Worm (Caenorhabditis elegans) whole organism, L1 larva: ENCODE measurements around the gene srbc-8.

Experiments used
- C04F5.9 ChIP-seq: sonication (generic microtip); optimal IDR thresholded peaks from 2 replicates; lab custom pipeline; 2016; ENCODE audit warnings: missing genetic modification characterization, missing compliant biosample characterization
- C16A3.4 ChIP-seq: fragments of 150-350 bp; optimal IDR thresholded peaks from 2 replicates; lab custom pipeline; 2014; ENCODE audit warnings: missing biosample characterization, missing genetic modification characterization
- C34B4.2 ChIP-seq: sonication (generic microtip); optimal IDR thresholded peaks from 2 replicates; lab custom pipeline; 2017; ENCODE audit warnings: mild to moderate bottlenecking, missing genetic modification characterization, missing compliant biosample characterization
- F16B12.6 ChIP-seq: fragments of 150-350 bp; optimal IDR thresholded peaks from 2 replicates; lab custom pipeline; 2014; ENCODE audit warnings: missing biosample characterization, missing genetic modification characterization
- Y116A8C.19 ChIP-seq: sonication (generic microtip); optimal IDR thresholded peaks from 2 replicates; lab custom pipeline; 2016; ENCODE audit warnings: missing compliant biosample characterization, missing genetic modification characterization, borderline replicate concordance
- alr-1 ChIP-seq: fragments of 200-800 bp; sonication (Bioruptor generic); optimal IDR thresholded peaks from 2 replicates; lab custom pipeline; 2018; ENCODE audit warnings: borderline replicate concordance, mild to moderate bottlenecking, missing genetic modification characterization, missing compliant biosample characterization
- ama-1 ChIP-seq: fragments of 150-350 bp; optimal IDR thresholded peaks from 2 replicates; lab custom pipeline; 2014
- blmp-1 ChIP-seq: fragments of 150-350 bp; optimal IDR thresholded peaks from 2 replicates; lab custom pipeline; 2014; ENCODE audit warnings: missing biosample characterization, missing genetic modification characterization
- ceh-82 ChIP-seq, 3 experiments: fragments of 150-350 bp in 1 of 3; sonication (generic microtip) in 2 of 3; optimal IDR thresholded peaks; 2 replicates each; lab custom pipeline; 2014 to 2017; ENCODE audit warnings: missing biosample characterization in 3 of 3, missing genetic modification characterization in 3 of 3
- ces-1 ChIP-seq: fragments of 150-350 bp; optimal IDR thresholded peaks from 2 replicates; lab custom pipeline; 2014; ENCODE audit warnings: missing biosample characterization, missing genetic modification reagents, missing genetic modification characterization
- dpl-1 ChIP-seq, 3 experiments: fragments of 150-350 bp in 2 of 3; sonication (generic microtip) in 1 of 3; optimal IDR thresholded peaks; 2 replicates each; lab custom pipeline; 2014 to 2017; ENCODE audit warnings: missing biosample characterization in 3 of 3, missing genetic modification characterization in 3 of 3, missing genetic modification reagents in 3 of 3
- dsc-1 ChIP-seq: sonication (generic microtip); optimal IDR thresholded peaks from 2 replicates; lab custom pipeline; 2016; ENCODE audit warnings: mild to moderate bottlenecking, missing genetic modification characterization, missing compliant biosample characterization
- efl-1 ChIP-seq, 4 experiments: fragments of 150-350 bp; optimal IDR thresholded peaks in 3 of 4; peaks in 1 of 4; 1 replicate in 1 of 4; 2 replicates in 3 of 4; lab custom pipeline; 2014; ENCODE audit warnings: missing biosample characterization in 2 of 4, missing genetic modification characterization in 2 of 4, missing genetic modification reagents in 2 of 4
- ets-5 ChIP-seq: fragments of 200-800 bp; sonication (Bioruptor generic); IDR thresholded peaks from 2 replicates; pipeline ENCODE4 v1.3.6; 2022; ENCODE audit warnings: missing genetic modification characterization, missing compliant biosample characterization
- fkh-10 ChIP-seq: sonication (generic microtip); optimal IDR thresholded peaks from 2 replicates; lab custom pipeline; 2017; ENCODE audit warnings: missing biosample characterization, missing genetic modification reagents, missing genetic modification characterization
- fkh-4 ChIP-seq: sonication (generic microtip); optimal IDR thresholded peaks from 2 replicates; lab custom pipeline; 2016; ENCODE audit warnings: missing compliant biosample characterization, missing genetic modification characterization, borderline replicate concordance
- fkh-8 ChIP-seq: sonication (generic microtip); optimal IDR thresholded peaks from 2 replicates; lab custom pipeline; 2016; ENCODE audit warnings: mild to moderate bottlenecking, missing genetic modification characterization, missing compliant biosample characterization
- grh-1 ChIP-seq: fragments of 200-800 bp; sonication (Bioruptor generic); IDR thresholded peaks from 2 replicates; pipeline ENCODE4 v1.3.6; 2022; ENCODE audit warnings: missing genetic modification reagents, missing genetic modification characterization, missing compliant biosample characterization
- hlh-17 ChIP-seq: fragments of 200-800 bp; sonication (Bioruptor generic); optimal IDR thresholded peaks from 2 replicates; lab custom pipeline; 2018; ENCODE audit warnings: missing genetic modification characterization, mild to moderate bottlenecking, missing compliant biosample characterization, moderate library complexity, borderline replicate concordance
- irx-1 ChIP-seq: sonication (generic microtip); optimal IDR thresholded peaks from 2 replicates; lab custom pipeline; 2016; ENCODE audit warnings: missing genetic modification characterization, missing compliant biosample characterization
- jun-1 ChIP-seq: fragments of 150-350 bp; optimal IDR thresholded peaks from 2 replicates; lab custom pipeline; 2014; ENCODE audit warnings: missing biosample characterization, missing genetic modification reagents, missing genetic modification characterization
- lin-14 ChIP-seq: fragments of 200-800 bp; sonication (Bioruptor generic); optimal IDR thresholded peaks from 2 replicates; lab custom pipeline; 2018; ENCODE audit warnings: mild to moderate bottlenecking, missing genetic modification characterization, moderate library complexity, missing compliant biosample characterization
- lsy-2 ChIP-seq, 2 experiments: fragments of 150-350 bp; optimal IDR thresholded peaks; 2 replicates each; lab custom pipeline; 2014; ENCODE audit warnings: missing biosample characterization in 2 of 2, missing genetic modification characterization in 2 of 2
- mab-9 ChIP-seq: fragments of 200-800 bp; sonication (Bioruptor generic); IDR thresholded peaks from 2 replicates; pipeline ENCODE4 v1.3.6; 2022; ENCODE audit warnings: missing genetic modification reagents, missing genetic modification characterization, missing compliant biosample characterization
- mef-2 ChIP-seq: fragments of 150-350 bp; optimal IDR thresholded peaks from 2 replicates; lab custom pipeline; 2014; ENCODE audit warnings: missing biosample characterization, missing genetic modification characterization
- mep-1 ChIP-seq: fragments of 150-350 bp; optimal IDR thresholded peaks from 2 replicates; lab custom pipeline; 2014; ENCODE audit warnings: missing biosample characterization, missing genetic modification characterization
- nhr-11 ChIP-seq: fragments of 150-350 bp; optimal IDR thresholded peaks from 2 replicates; lab custom pipeline; 2014; ENCODE audit warnings: missing biosample characterization, missing genetic modification characterization
- nhr-12 ChIP-seq: sonication (generic microtip); optimal IDR thresholded peaks from 2 replicates; lab custom pipeline; 2017; ENCODE audit warnings: missing biosample characterization, missing genetic modification characterization
- nhr-20 ChIP-seq: sonication (generic microtip); optimal IDR thresholded peaks from 2 replicates; lab custom pipeline; 2016; ENCODE audit warnings: mild to moderate bottlenecking, missing genetic modification characterization, missing compliant biosample characterization
- nhr-28 ChIP-seq: fragments of 150-350 bp; optimal IDR thresholded peaks from 2 replicates; lab custom pipeline; 2014; ENCODE audit warnings: missing biosample characterization, missing genetic modification characterization
- nhr-47 ChIP-seq: sonication (generic microtip); optimal IDR thresholded peaks from 2 replicates; lab custom pipeline; 2016; ENCODE audit warnings: mild to moderate bottlenecking, missing genetic modification characterization, moderate library complexity, missing compliant biosample characterization
- nhr-71 ChIP-seq: sonication (generic microtip); optimal IDR thresholded peaks from 2 replicates; lab custom pipeline; 2016; ENCODE audit warnings: mild to moderate bottlenecking, missing genetic modification characterization, moderate library complexity, missing compliant biosample characterization
- nhr-84 ChIP-seq: sonication (generic microtip); optimal IDR thresholded peaks from 2 replicates; lab custom pipeline; 2017; ENCODE audit warnings: missing biosample characterization, missing genetic modification characterization
- nhr-85 ChIP-seq: sonication (generic microtip); peaks from one replicate; lab custom pipeline; 2016; ENCODE audit warnings: missing genetic modification characterization, inconsistent platforms, missing compliant biosample characterization
- nhr-90 ChIP-seq: sonication (generic microtip); optimal IDR thresholded peaks from 2 replicates; lab custom pipeline; 2016; ENCODE audit warnings: mild to moderate bottlenecking, missing genetic modification characterization, missing compliant biosample characterization; ENCODE audit not compliant: poor library complexity
- pag-3 ChIP-seq: sonication (generic microtip); optimal IDR thresholded peaks from 2 replicates; lab custom pipeline; 2017; ENCODE audit warnings: missing genetic modification characterization, mild to moderate bottlenecking, missing compliant biosample characterization, antibody characterized with exemption, borderline replicate concordance; ENCODE audit not compliant: insufficient read depth
- pqm-1 ChIP-seq: sonication (generic microtip); optimal IDR thresholded peaks from 3 replicates; lab custom pipeline; 2017; ENCODE audit warnings: missing biosample characterization, missing genetic modification characterization
- skn-1 ChIP-seq: fragments of 150-350 bp; optimal IDR thresholded peaks from 2 replicates; lab custom pipeline; 2014; ENCODE audit warnings: missing biosample characterization, missing genetic modification characterization
- snpc-4 ChIP-seq: fragments of 150-350 bp; optimal IDR thresholded peaks from 2 replicates; lab custom pipeline; 2014; ENCODE audit warnings: missing biosample characterization, missing genetic modification characterization
- snu-23 ChIP-seq: sonication (generic microtip); optimal IDR thresholded peaks from 2 replicates; lab custom pipeline; 2016; ENCODE audit warnings: missing genetic modification characterization, missing compliant biosample characterization
- sox-4 ChIP-seq: sonication (generic microtip); optimal IDR thresholded peaks from 2 replicates; lab custom pipeline; 2016; ENCODE audit warnings: missing genetic modification characterization, missing compliant biosample characterization
- sup-37 ChIP-seq: fragments of 200-800 bp; sonication (Bioruptor generic); optimal IDR thresholded peaks from 2 replicates; lab custom pipeline; 2018; ENCODE audit warnings: mild to moderate bottlenecking, missing genetic modification characterization, missing compliant biosample characterization
- swsn-7 ChIP-seq: sonication (generic microtip); optimal IDR thresholded peaks from 2 replicates; lab custom pipeline; 2016; ENCODE audit warnings: missing genetic modification characterization, missing compliant biosample characterization
- tbx-2 ChIP-seq: sonication (generic microtip); optimal IDR thresholded peaks from 2 replicates; lab custom pipeline; 2016; ENCODE audit warnings: missing genetic modification characterization, missing compliant biosample characterization
- unc-30 ChIP-seq: sonication (generic microtip); optimal IDR thresholded peaks from 2 replicates; lab custom pipeline; 2017; ENCODE audit warnings: missing biosample characterization, missing genetic modification characterization
- unc-86 ChIP-seq: sonication (generic microtip); optimal IDR thresholded peaks from 2 replicates; lab custom pipeline; 2016; ENCODE audit warnings: missing genetic modification characterization, missing compliant biosample characterization
- unc-98 ChIP-seq: fragments of 200-800 bp; sonication (Bioruptor generic); IDR thresholded peaks from 2 replicates; pipeline ENCODE4 v1.3.6; 2022; ENCODE audit warnings: missing genetic modification characterization, missing compliant biosample characterization
- vab-15 ChIP-seq: sonication (generic microtip); optimal IDR thresholded peaks from 2 replicates; lab custom pipeline; 2017; ENCODE audit warnings: missing genotype, mild to moderate bottlenecking, missing genetic modification characterization, missing compliant biosample characterization
- zip-4 ChIP-seq: fragments of 200-800 bp; sonication (Bioruptor generic); optimal IDR thresholded peaks from 2 replicates; lab custom pipeline; 2018; ENCODE audit warnings: mild to moderate bottlenecking, missing genetic modification characterization, moderate library complexity, missing compliant biosample characterization
- ztf-4 ChIP-seq: fragments of 150-350 bp; optimal IDR thresholded peaks from 2 replicates; lab custom pipeline; 2014; ENCODE audit warnings: missing biosample characterization, missing genetic modification characterization

The srbc-8 gene

DNA sequence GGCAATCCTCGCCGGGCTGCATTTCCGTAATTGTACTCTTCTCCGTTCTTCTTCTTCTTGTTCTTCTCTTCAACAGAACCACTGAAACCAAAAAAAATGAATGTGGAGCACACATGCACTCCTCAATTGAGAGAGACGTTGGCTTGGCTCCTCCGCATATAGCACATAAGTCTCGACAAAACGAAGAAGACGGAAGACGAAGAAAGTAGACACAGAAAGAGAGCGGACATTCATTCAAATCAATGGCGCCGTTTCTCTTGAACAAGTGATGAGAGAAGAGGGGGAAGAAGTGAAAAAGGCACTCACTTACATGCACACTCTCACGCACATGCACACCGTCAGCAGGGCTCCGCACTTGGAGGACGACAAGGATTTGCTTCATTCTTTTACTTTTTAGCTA, 47.4 kb downstream of the srbc-8 start, which contains the start of gene F25E5.9:
Gene F25E5.9 (minus strand): TSS at position 382 of the 400 bp plus-strand sequence.
- TF ChIP-seq fkh-10 (GFP tag; lab: Kevin White, UChicago) (peak; percentile 38), dpl-1 (GFP tag; optimal IDR thresholded peaks at IDR 0.05; lab: Kevin White, UChicago) (peak in 1 of 3 experiments; percentile 11), ceh-82 (tag; optimal IDR thresholded peaks at IDR 0.05; lab: Kevin White, UChicago) (peak in 1 of 3 experiments; percentile 25), lin-14 (GFP tag; lab: Kevin White, UChicago) (peak; percentile 86), hlh-17 (GFP tag; lab: Kevin White, UChicago) (no peak), nhr-90 (no peak), unc-86 (peak; percentile 5), dsc-1 (tag; lab: Kevin White, UChicago) (peak; percentile 2), lsy-2 (tag; optimal IDR thresholded peaks at IDR 0.05; lab: Kevin White, UChicago) (peak in 1 of 2 experiments; percentile 27), fkh-8 (tag; lab: Kevin White, UChicago) (peak; percentile 29), efl-1 (optimal IDR thresholded peaks at IDR 0.05; lab: Kevin White, UChicago) (peak in 1 of 2 experiments; percentile 11), efl-1 (GFP tag; optimal IDR thresholded peaks at IDR 0.05 in 1 of 2; lab: Kevin White, UChicago) (no peak), nhr-28 (tag; lab: Kevin White, UChicago) (no peak), alr-1 (tag; lab: Kevin White, UChicago) (no peak)

- TF ChIP-seq nhr-12 (tag; lab: Kevin White, UChicago) (no peak), fkh-4 (tag; lab: Kevin White, UChicago) (no peak), sox-4 (tag; lab: Kevin White, UChicago) (no peak), tbx-2 (peak; percentile 65), pqm-1 (no peak), C04F5.9 (tag; lab: Kevin White, UChicago) (no peak), nhr-11 (tag; lab: Kevin White, UChicago) (no peak), nhr-71 (peak; percentile 80), vab-15 (tag; lab: Kevin White, UChicago) (peak; percentile 21), ceh-82 (tag; optimal IDR thresholded peaks at IDR 0.05; lab: Kevin White, UChicago) (no peak), ets-5 (no peak), blmp-1 (tag; lab: Kevin White, UChicago) (peak; percentile 94), mef-2 (no peak), swsn-7 (peak; percentile 4), zip-4 (GFP tag; lab: Kevin White, UChicago) (no peak), ces-1 (GFP tag; lab: Kevin White, UChicago) (no peak), lin-14 (GFP tag; lab: Kevin White, UChicago) (peak; percentile 71), sup-37 (GFP tag; lab: Kevin White, UChicago) (no peak), jun-1 (tag; lab: Kevin White, UChicago) (no peak), unc-98 (GFP tag; lab: Robert Waterston, UW) (no peak), fkh-8 (tag; lab: Kevin White, UChicago) (no peak), grh-1 (peak; percentile 64), unc-30 (no peak), Y116A8C.19 (tag; lab: Kevin White, UChicago) (no peak), nhr-47 (tag; lab: Kevin White, UChicago) (peak; percentile 57), nhr-20 (tag; lab: Kevin White, UChicago) (peak; percentile 80), C16A3.4 (tag; lab: Kevin White, UChicago) (peak; percentile 32), ztf-4 (peak; percentile 67), lsy-2 (tag; optimal IDR thresholded peaks at IDR 0.05; lab: Kevin White, UChicago) (peak in 1 of 2 experiments; percentile 44), C34B4.2 (tag; lab: Kevin White, UChicago) (no peak), irx-1 (tag; lab: Kevin White, UChicago) (no peak), nhr-84 (tag; lab: Kevin White, UChicago) (no peak), snpc-4 (no peak), pag-3 (no peak), mep-1 (tag; lab: Kevin White, UChicago) (peak; percentile 58), alr-1 (tag; lab: Kevin White, UChicago) (no peak), snu-23 (GFP tag; lab: Kevin White, UChicago) (peak; percentile 74), F16B12.6 (no peak), skn-1 (tag; lab: Kevin White, UChicago) (peak; percentile 54), nhr-85 (peak; percentile 93), nhr-90 (peak; percentile 77), mab-9 (GFP tag; lab: Robert Waterston, UW) (no peak), ama-1 (lab: Kevin White, UChicago) (peak; percentile 87)
Observed at ce11 chrV:7436911-7437310, 48.0 kb downstream of the srbc-8 start.
